Worm (Caenorhabditis elegans): ENCODE measurements around the gene Y110A2AL.9.
A peak's percentile ranks its signal among the peaks of the same experiment; 100 is the strongest.

The Y110A2AL.9 gene

ce11 chrII:2861385-2862099 lies 4.9 kb downstream of the Y110A2AL.9 start (continued):
- TF ChIP-seq ztf-25 (GFP tag; IDR thresholded peaks at IDR 0.05) (peak; percentile 46; the same call in 1 of the 2 replicates), tbp1 (GFP tag; optimal IDR thresholded peaks at IDR 0.05) (peak; percentile 90), egl-18 (GFP tag; IDR thresholded peaks at IDR 0.05) (no peak), zfh-2 (GFP tag; conservative IDR thresholded peaks at IDR 0.05) (peak; percentile 61), B0336.3 (GFP tag; IDR thresholded peaks at IDR 0.05) (peak; percentile 56; the same call in 1 of the 2 replicates), ztf-18 (tag; optimal IDR thresholded peaks at IDR 0.05) (peak; percentile 33), die-1 (tag; optimal IDR thresholded peaks at IDR 0.05) (peak; percentile 73), rpc-1 (optimal IDR thresholded peaks at IDR 0.05) (peak; percentile 63), rpc-1 (tag; optimal IDR thresholded peaks at IDR 0.05) (peak; percentile 78), egrh-3 (GFP tag; IDR thresholded peaks at IDR 0.05) (peak; percentile 77), aptf-2 (GFP tag; conservative IDR thresholded peaks at IDR 0.05) (no peak), F55B11.4 (tag; optimal IDR thresholded peaks at IDR 0.05; ENCODE audit: borderline replicate concordance, insufficient read depth) (no peak), madf-6 (GFP tag; IDR thresholded peaks at IDR 0.05) (peak; percentile 59; the same call in 1 of the 2 replicates), Y56A3A.18 (GFP tag; IDR thresholded peaks at IDR 0.05) (0 out of 2 replicates have a peak, but pooled peaks have one; percentile 50), B0035.1 (tag; optimal IDR thresholded peaks at IDR 0.05) (no peak)

ce11 chrII:2859873-2860821 lies 6.3 kb downstream of the Y110A2AL.9 start:
- TF ChIP-seq die-1 (tag; optimal IDR thresholded peaks at IDR 0.05) = peak; percentile 69
- no peak; the same call in 1 of the 2 replicates for TF ChIP-seq dox-1 (GFP tag; IDR thresholded peaks at IDR 0.05)
- TF ChIP-seq F52B5.7 (tag; optimal IDR thresholded peaks at IDR 0.05) = no peak
- TF ChIP-seq nfya-2 (GFP tag; IDR thresholded peaks at IDR 0.05) = no peak
- TF ChIP-seq ZK185.1 (tag; optimal IDR thresholded peaks at IDR 0.05; ENCODE audit: poor library complexity, severe bottlenecking) = no peak
- TF ChIP-seq D2030.7 (GFP tag; IDR thresholded peaks at IDR 0.05) = peak; percentile 75
- TF ChIP-seq mcd-1 (GFP tag; IDR thresholded peaks at IDR 0.05) = peak; percentile 35; the same call in 1 of the 2 replicates
- peak; percentile 35; the same call in 1 of the 2 replicates for TF ChIP-seq ekl-4 (GFP tag; IDR thresholded peaks at IDR 0.05)
- no peak for TF ChIP-seq attf-5 (GFP tag; optimal IDR thresholded peaks at IDR 0.05)
- TF ChIP-seq lin-26 (GFP tag; IDR thresholded peaks at IDR 0.05) = peak; percentile 76
- TF ChIP-seq hmg-1.2 (GFP tag; IDR thresholded peaks at IDR 0.05) = peak; percentile 68
- TF ChIP-seq attf-3 (GFP tag; conservative IDR thresholded peaks at IDR 0.05) = no peak
- no peak for TF ChIP-seq unc-130 (GFP tag; optimal IDR thresholded peaks at IDR 0.05)
- TF ChIP-seq lin-35 (GFP tag; optimal IDR thresholded peaks at IDR 0.05) = peak in 1 of 3 experiments; percentile 21
- 0 out of 2 replicates have a peak, but pooled peaks have one; percentile 25 for TF ChIP-seq ztf-25 (GFP tag; IDR thresholded peaks at IDR 0.05)
- peak; percentile 75 for TF ChIP-seq him-1 (tag; optimal IDR thresholded peaks at IDR 0.05)
- no peak for TF ChIP-seq ceh-91 (GFP tag; IDR thresholded peaks at IDR 0.05)
- TF ChIP-seq lsy-27 (tag; optimal IDR thresholded peaks at IDR 0.05; ENCODE audit: borderline replicate concordance, insufficient read depth) = no peak
- peak; percentile 59; the same call in 1 of the 2 replicates for TF ChIP-seq Y79H2A.3 (GFP tag; conservative IDR thresholded peaks at IDR 0.05)
- no peak for TF ChIP-seq tlf-1 (GFP tag; optimal IDR thresholded peaks at IDR 0.05)
- TF ChIP-seq chd-7 (tag; optimal IDR thresholded peaks at IDR 0.05) = peak; percentile 19
- no peak for TF ChIP-seq F37B4.10 (GFP tag; IDR thresholded peaks at IDR 0.05)
- TF ChIP-seq madf-6 (GFP tag; IDR thresholded peaks at IDR 0.05) = peak; percentile 40
- TF ChIP-seq attf-6 (GFP tag; IDR thresholded peaks at IDR 0.05) = no peak
- peak; percentile 83; the same call in 1 of the 2 replicates for TF ChIP-seq cebp-2 (GFP tag; IDR thresholded peaks at IDR 0.05)
- no peak for TF ChIP-seq F23B12.7 (tag; optimal IDR thresholded peaks at IDR 0.05; ENCODE audit: insufficient read depth)
- TF ChIP-seq nhr-179 (tag; optimal IDR thresholded peaks at IDR 0.05) = no peak
- no peak for TF ChIP-seq F49E8.2 (tag; optimal IDR thresholded peaks at IDR 0.05; ENCODE audit: insufficient read depth)
- no peak for TF ChIP-seq K12H6.12 (tag; optimal IDR thresholded peaks at IDR 0.05)
- peak; percentile 31 for TF ChIP-seq ceh-79 (tag; optimal IDR thresholded peaks at IDR 0.05)
- peak; percentile 59 for TF ChIP-seq ztf-18 (tag; optimal IDR thresholded peaks at IDR 0.05)
- no peak for TF ChIP-seq zim-3 (tag; optimal IDR thresholded peaks at IDR 0.05)
